Worm (Caenorhabditis elegans) whole organism, young adult: ENCODE measurements around the gene Y39A1A.31.

Experiments used
- B0035.1 ChIP-seq: sonication (generic microtip); optimal IDR thresholded peaks from 2 replicates; lab custom pipeline; 2016; ENCODE audit warnings: missing genetic modification characterization, mild to moderate bottlenecking, missing compliant biosample characterization, missing genotype, missing genetic modification reagents
- F23B12.7 ChIP-seq: sonication (generic microtip); optimal IDR thresholded peaks from 2 replicates; lab custom pipeline; 2017; ENCODE audit warnings: missing genetic modification characterization, mild to moderate bottlenecking, missing compliant biosample characterization, antibody characterized with exemption, moderate library complexity; ENCODE audit not compliant: insufficient read depth
- K12H6.12 ChIP-seq: fragments of 200-800 bp; sonication (Bioruptor generic); optimal IDR thresholded peaks from 2 replicates; lab custom pipeline; 2018; ENCODE audit warnings: mild to moderate bottlenecking, missing genetic modification characterization, missing compliant biosample characterization
- athp-1 ChIP-seq: sonication (generic microtip); optimal IDR thresholded peaks from 2 replicates; lab custom pipeline; 2017; ENCODE audit warnings: mild to moderate bottlenecking, missing genetic modification characterization, missing compliant biosample characterization
- efl-1 ChIP-seq: fragments of 150-350 bp; optimal IDR thresholded peaks from 2 replicates; lab custom pipeline; 2014; ENCODE audit warnings: missing biosample characterization, missing genetic modification reagents, missing genetic modification characterization
- ekl-4 ChIP-seq: fragments of 200-800 bp; sonication (Bioruptor generic); IDR thresholded peaks from 2 replicates; pipeline ENCODE4 v1.3.6; 2022; ENCODE audit warnings: missing genetic modification reagents, missing genetic modification characterization, missing compliant biosample characterization
- let-607 ChIP-seq, 2 experiments: fragments of 200-800 bp in 1 of 2; sonication (Bioruptor generic) in 1 of 2; sonication (generic microtip) in 1 of 2; optimal IDR thresholded peaks; 2 replicates each; lab custom pipeline; 2016 to 2018; ENCODE audit warnings: mild to moderate bottlenecking in 2 of 2, missing compliant biosample characterization in 2 of 2, missing genetic modification characterization in 2 of 2, moderate library complexity in 2 of 2, missing genotype in 1 of 2
- lsl-1 ChIP-seq: fragments of 200-800 bp; sonication (Bioruptor generic); optimal IDR thresholded peaks from 2 replicates; lab custom pipeline; 2018; ENCODE audit warnings: mild to moderate bottlenecking, missing genetic modification characterization, moderate library complexity, missing compliant biosample characterization
- zfh-2 ChIP-seq: fragments of 200-800 bp; sonication (Bioruptor generic); conservative IDR thresholded peaks from 2 replicates; pipeline ENCODE4 v1.3.6; 2022; ENCODE audit warnings: missing genetic modification reagents, missing genetic modification characterization, missing compliant biosample characterization

- TF ChIP-seq B0035.1 (tag; lab: Kevin White, UChicago) = no peak
- no peak for TF ChIP-seq zfh-2 (GFP tag; lab: Robert Waterston, UW)
- TF ChIP-seq efl-1 (GFP tag; lab: Kevin White, UChicago) = no peak
- TF ChIP-seq athp-1 (tag; lab: Kevin White, UChicago) = no peak
- TF ChIP-seq lsl-1 (GFP tag; lab: Kevin White, UChicago) = no peak
- TF ChIP-seq F23B12.7 (tag; lab: Kevin White, UChicago) = no peak
- no peak for TF ChIP-seq K12H6.12 (tag; lab: Kevin White, UChicago)
- TF ChIP-seq ekl-4 (GFP tag; lab: Robert Waterston, UW) = no peak
- no peak for TF ChIP-seq let-607 (tag; optimal IDR thresholded peaks at IDR 0.05; lab: Kevin White, UChicago)
These were observed 30.6 kb downstream of the Y39A1A.31 start for ce11 chrIII:10658394-10658793.
